Worm (Caenorhabditis elegans) whole organism, L3 larva: ENCODE results near the gene C06C3.7.

Source experiments
- R02D3.7 ChIP-seq: fragments of 150-350 bp; optimal IDR thresholded peaks from 2 replicates; lab custom pipeline; 2014; ENCODE audit warnings: missing biosample characterization, missing genetic modification characterization
- ZK546.5 ChIP-seq: sonication (generic microtip); optimal IDR thresholded peaks from 2 replicates; lab custom pipeline; 2017; ENCODE audit warnings: missing biosample characterization, missing genetic modification characterization
- aly-2 ChIP-seq: fragments of 150-350 bp; optimal IDR thresholded peaks from 2 replicates; lab custom pipeline; 2014; ENCODE audit warnings: missing biosample characterization, missing genetic modification characterization
- ama-1 ChIP-seq: fragments of 150-350 bp; optimal IDR thresholded peaks from 2 replicates; lab custom pipeline; 2018
- ceh-16 ChIP-seq: sonication (generic microtip); optimal IDR thresholded peaks from 2 replicates; lab custom pipeline; 2017; ENCODE audit warnings: missing biosample characterization, missing genetic modification characterization
- ceh-28 ChIP-seq: fragments of 150-350 bp; optimal IDR thresholded peaks from 2 replicates; lab custom pipeline; 2014; ENCODE audit warnings: missing biosample characterization, missing genetic modification reagents, missing genetic modification characterization
- ceh-9 ChIP-seq: sonication (generic microtip); optimal IDR thresholded peaks from 2 replicates; lab custom pipeline; 2018; ENCODE audit warnings: missing biosample characterization, missing genetic modification characterization
- daf-12 ChIP-seq: fragments of 150-350 bp; optimal IDR thresholded peaks from 2 replicates; lab custom pipeline; 2014; ENCODE audit warnings: missing biosample characterization, missing genetic modification reagents, missing genetic modification characterization
- egl-27 ChIP-seq: sonication (generic microtip); optimal IDR thresholded peaks from 4 replicates; lab custom pipeline; 2017; ENCODE audit warnings: missing biosample characterization, missing genetic modification reagents, missing genetic modification characterization
- egl-5 ChIP-seq: fragments of 150-350 bp; optimal IDR thresholded peaks from 2 replicates; lab custom pipeline; 2017; ENCODE audit warnings: missing biosample characterization, missing genetic modification reagents, missing genetic modification characterization, inconsistent platforms
- elt-1 ChIP-seq: fragments of 150-350 bp; optimal IDR thresholded peaks from 2 replicates; lab custom pipeline; 2014; ENCODE audit warnings: missing biosample characterization, missing genetic modification characterization
- elt-2 ChIP-seq: sonication (generic microtip); optimal IDR thresholded peaks from 2 replicates; lab custom pipeline; 2016; ENCODE audit warnings: missing genetic modification reagents, mild to moderate bottlenecking, missing genetic modification characterization, missing compliant biosample characterization
- fos-1 ChIP-seq: fragments of 150-350 bp; optimal IDR thresholded peaks from 2 replicates; lab custom pipeline; 2014; ENCODE audit warnings: missing biosample characterization, missing genetic modification characterization
- hmg-11 ChIP-seq: sonication (generic microtip); optimal IDR thresholded peaks from 2 replicates; lab custom pipeline; 2016; ENCODE audit warnings: missing genetic modification characterization, missing compliant biosample characterization
- jun-1 ChIP-seq: fragments of 150-350 bp; optimal IDR thresholded peaks from 2 replicates; lab custom pipeline; 2014; ENCODE audit warnings: missing biosample characterization, missing genetic modification reagents, missing genetic modification characterization
- lin-15B ChIP-seq: fragments of 150-350 bp; optimal IDR thresholded peaks from 2 replicates; lab custom pipeline; 2014; ENCODE audit warnings: missing biosample characterization, missing genetic modification characterization
- lin-39 ChIP-seq: fragments of 150-350 bp; optimal IDR thresholded peaks from 2 replicates; lab custom pipeline; 2018; ENCODE audit warnings: missing biosample characterization, missing genetic modification reagents, missing genetic modification characterization
- lsy-12 ChIP-seq: sonication (generic microtip); optimal IDR thresholded peaks from 2 replicates; lab custom pipeline; 2016; ENCODE audit warnings: mild to moderate bottlenecking, missing genetic modification characterization, missing compliant biosample characterization
- mdl-1 ChIP-seq: fragments of 150-350 bp; optimal IDR thresholded peaks from 2 replicates; lab custom pipeline; 2014; ENCODE audit warnings: missing biosample characterization, missing genetic modification characterization
- nfya-1 ChIP-seq: sonication (generic microtip); optimal IDR thresholded peaks from 2 replicates; lab custom pipeline; 2017; ENCODE audit warnings: missing genetic modification characterization, mild to moderate bottlenecking, missing compliant biosample characterization, antibody characterized with exemption, moderate library complexity; ENCODE audit not compliant: insufficient read depth
- nhr-11 ChIP-seq: fragments of 150-350 bp; optimal IDR thresholded peaks from 2 replicates; lab custom pipeline; 2014; ENCODE audit warnings: missing biosample characterization, missing genetic modification characterization
- nhr-12 ChIP-seq: fragments of 150-350 bp; optimal IDR thresholded peaks from 2 replicates; lab custom pipeline; 2014; ENCODE audit warnings: missing biosample characterization, missing genetic modification characterization
- nhr-23 ChIP-seq: fragments of 150-350 bp; optimal IDR thresholded peaks from 2 replicates; lab custom pipeline; 2014; ENCODE audit warnings: missing biosample characterization, missing genetic modification reagents, missing genetic modification characterization
- nhr-237 ChIP-seq: fragments of 150-350 bp; optimal IDR thresholded peaks from 2 replicates; lab custom pipeline; 2014; ENCODE audit warnings: missing biosample characterization, missing genetic modification characterization
- nhr-25 ChIP-seq: sonication (generic microtip); optimal IDR thresholded peaks from 2 replicates; lab custom pipeline; 2017; ENCODE audit warnings: missing biosample characterization, missing genetic modification characterization
- nhr-28 ChIP-seq: fragments of 150-350 bp; optimal IDR thresholded peaks from 2 replicates; lab custom pipeline; 2014; ENCODE audit warnings: missing biosample characterization, missing genetic modification characterization
- nhr-43 ChIP-seq: sonication (generic microtip); optimal IDR thresholded peaks from 2 replicates; lab custom pipeline; 2016; ENCODE audit warnings: mild to moderate bottlenecking, missing genetic modification characterization, missing compliant biosample characterization; ENCODE audit not compliant: poor library complexity, severe bottlenecking
- nhr-67 ChIP-seq: fragments of 150-350 bp; optimal IDR thresholded peaks from 2 replicates; lab custom pipeline; 2014; ENCODE audit warnings: missing biosample characterization, missing genetic modification characterization
- nhr-76 ChIP-seq: fragments of 150-350 bp; sonication (generic microtip); optimal IDR thresholded peaks from 5 replicates; lab custom pipeline; 2014; ENCODE audit warnings: missing biosample characterization, missing genetic modification characterization
- pha-4 ChIP-seq: fragments of 150-350 bp; optimal IDR thresholded peaks from 2 replicates; lab custom pipeline; 2014; ENCODE audit warnings: missing biosample characterization, missing genetic modification reagents, missing genetic modification characterization
- pqm-1 ChIP-seq: fragments of 150-350 bp; optimal IDR thresholded peaks from 2 replicates; lab custom pipeline; 2017; ENCODE audit warnings: missing biosample characterization, missing genetic modification characterization, inconsistent platforms
- sea-2 ChIP-seq: fragments of 150-350 bp; sonication (generic microtip); optimal IDR thresholded peaks from 4 replicates; lab custom pipeline; 2014; ENCODE audit warnings: missing biosample characterization, missing genetic modification reagents, missing genetic modification characterization
- snpc-4 ChIP-seq: fragments of 150-350 bp; optimal IDR thresholded peaks from 2 replicates; lab custom pipeline; 2014; ENCODE audit warnings: missing biosample characterization, missing genetic modification characterization
- unc-39 ChIP-seq: sonication (generic microtip); optimal IDR thresholded peaks from 4 replicates; lab custom pipeline; 2017; ENCODE audit warnings: missing biosample characterization, missing genetic modification characterization
- unc-62 ChIP-seq: fragments of 150-350 bp; sonication (generic microtip); optimal IDR thresholded peaks from 4 replicates; lab custom pipeline; 2014; ENCODE audit warnings: missing biosample characterization, missing genetic modification reagents, missing genetic modification characterization
- zag-1 ChIP-seq: fragments of 150-350 bp; optimal IDR thresholded peaks from 2 replicates; lab custom pipeline; 2014; ENCODE audit warnings: missing biosample characterization, missing genetic modification characterization

The C06C3.7 gene

ce11 chrII:9345794-9346193 lies 39.5 kb upstream of the C06C3.7 start:
- TF ChIP-seq ceh-28 (tag; lab: Kevin White, UChicago) (no peak), lin-39 (tag; lab: Kevin White, UChicago) (no peak), unc-39 (no peak), nhr-28 (tag; lab: Kevin White, UChicago) (no peak), sea-2 (GFP tag; lab: Kevin White, UChicago) (no peak), nfya-1 (tag; lab: Kevin White, UChicago) (no peak), lin-15B (tag; lab: Kevin White, UChicago) (no peak), pha-4 (no peak)
- TF ChIP-seq, all 47 proteins: peak for 0

DNA sequence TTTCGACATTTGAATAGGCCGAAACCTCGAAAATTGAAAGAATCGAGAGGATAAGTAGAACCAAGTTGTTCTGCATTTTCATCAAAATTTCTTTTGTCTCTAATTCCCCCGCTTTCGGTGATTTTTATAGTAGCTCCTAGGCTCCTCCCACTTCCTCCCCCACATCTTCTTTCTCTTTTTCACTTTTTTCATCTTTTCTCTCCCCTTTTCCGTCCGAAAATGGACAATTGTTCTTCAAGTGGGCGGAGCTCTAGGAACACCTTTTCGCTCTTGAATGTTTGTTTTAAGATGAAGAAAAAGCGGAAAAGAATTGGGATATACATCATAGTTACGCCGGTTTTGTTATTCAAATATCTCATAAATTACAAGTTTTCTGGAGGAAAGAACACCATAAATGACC lies 38.9 kb upstream of the C06C3.7 start, which contains the start of gene F42A8.1:
TSS of gene F42A8.1 (minus strand) at position 101 of the 400 bp plus-strand sequence.
- no peak for TF ChIP-seq unc-62 (GFP tag; lab: Kevin White, UChicago)

DNA sequence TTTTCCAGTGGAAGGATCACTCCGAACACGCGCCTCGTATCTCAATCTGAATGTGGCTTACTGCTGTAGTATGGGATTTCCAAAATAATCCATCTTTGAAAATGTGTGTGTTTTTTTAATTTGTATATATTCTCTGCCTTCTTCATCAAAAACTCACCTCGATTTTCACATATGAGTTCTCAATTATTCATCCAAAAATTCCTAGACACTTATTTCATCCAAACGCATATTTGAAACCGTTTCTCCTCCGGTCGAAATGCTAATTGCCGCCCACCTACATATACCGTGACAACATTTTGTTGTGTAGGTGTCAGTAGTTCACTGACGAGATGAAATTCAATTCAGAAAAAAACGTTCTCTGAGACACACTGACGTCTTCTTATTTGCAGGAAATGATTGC lies 37.9 kb upstream of the C06C3.7 start:
- no peak for TF ChIP-seq zag-1 (tag; lab: Kevin White, UChicago)
- TF ChIP-seq ceh-28 (tag; lab: Kevin White, UChicago): no peak
- TF ChIP-seq nhr-43 (tag; lab: Kevin White, UChicago): no peak
- no peak for TF ChIP-seq nhr-12 (tag; lab: Kevin White, UChicago)
- no peak for TF ChIP-seq snpc-4 (tag; lab: Kevin White, UChicago)
- no peak for TF ChIP-seq nhr-11 (tag; lab: Kevin White, UChicago)
- no peak for TF ChIP-seq fos-1 (tag; lab: Kevin White, UChicago)
- TF ChIP-seq aly-2: no peak
- no peak for TF ChIP-seq nhr-23
- TF ChIP-seq mdl-1 (tag; lab: Kevin White, UChicago): no peak
- no peak for TF ChIP-seq nhr-237 (tag; lab: Kevin White, UChicago)

DNA sequence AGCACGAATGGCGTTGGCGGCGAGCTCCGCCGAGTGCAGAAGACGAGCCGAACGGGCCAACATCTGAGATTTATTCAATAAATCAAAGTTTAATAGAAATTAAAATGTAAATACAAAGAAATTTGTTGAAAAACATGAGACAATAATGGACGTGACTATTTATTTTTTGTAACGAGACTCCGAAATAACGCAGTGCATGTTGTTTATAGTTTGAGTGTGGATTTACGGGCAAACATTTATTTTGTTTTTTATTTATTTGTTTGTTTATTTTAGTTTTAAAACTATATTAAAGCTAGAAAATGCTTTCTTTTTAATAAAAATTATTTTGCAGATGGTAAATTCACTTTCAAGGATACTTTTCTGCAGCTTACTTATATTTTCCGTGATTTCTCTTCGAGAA lies 32.7 kb upstream of the C06C3.7 start, which contains the start of the genes sdhb-1 and cup-15:
TSS of gene sdhb-1 (minus strand) at position 63 of the 400 bp plus-strand sequence.
TSS of gene cup-15 (plus strand) at position 332 of the 400 bp plus-strand sequence.
- peak; percentile 79 for TF ChIP-seq pha-4
- no peak for TF ChIP-seq mdl-1 (tag; lab: Kevin White, UChicago)
- no peak for TF ChIP-seq nhr-11 (tag; lab: Kevin White, UChicago)
- TF ChIP-seq nhr-43 (tag; lab: Kevin White, UChicago): no peak
- no peak for TF ChIP-seq nhr-237 (tag; lab: Kevin White, UChicago)
- TF ChIP-seq jun-1 (tag; lab: Kevin White, UChicago): no peak
- TF ChIP-seq egl-27 (tag; lab: Kevin White, UChicago): no peak
- TF ChIP-seq ceh-9 (tag; lab: Kevin White, UChicago): no peak
- TF ChIP-seq unc-62 (GFP tag; lab: Kevin White, UChicago): no peak
- TF ChIP-seq nfya-1 (tag; lab: Kevin White, UChicago): peak; percentile 3
- TF ChIP-seq ama-1 (lab: Kevin White, UChicago): no peak
- no peak for TF ChIP-seq ceh-28 (tag; lab: Kevin White, UChicago)
- no peak for TF ChIP-seq lsy-12
- TF ChIP-seq elt-1 (tag; lab: Kevin White, UChicago): no peak
- TF ChIP-seq elt-2 (tag; lab: Kevin White, UChicago): peak; percentile 9
- TF ChIP-seq nhr-25: no peak
- TF ChIP-seq daf-12 (tag; lab: Kevin White, UChicago): no peak
- TF ChIP-seq ZK546.5 (tag; lab: Kevin White, UChicago): no peak
- no peak for TF ChIP-seq egl-5 (tag; lab: Kevin White, UChicago)
- TF ChIP-seq nhr-28 (tag; lab: Kevin White, UChicago): no peak
- TF ChIP-seq nhr-67: no peak
- no peak for TF ChIP-seq sea-2 (GFP tag; lab: Kevin White, UChicago)
- no peak for TF ChIP-seq pqm-1 (tag; lab: Kevin White, UChicago)
- TF ChIP-seq hmg-11 (tag; lab: Kevin White, UChicago): peak; percentile 24
- TF ChIP-seq ceh-16 (tag; lab: Kevin White, UChicago): no peak
- TF ChIP-seq R02D3.7 (tag; lab: Kevin White, UChicago): peak; percentile 75
- no peak for TF ChIP-seq nhr-76 (tag; lab: Kevin White, UChicago)
